Worm (Caenorhabditis elegans) whole organism, mixed stage, embryonic: ENCODE data around the gene W03F9.11.

Experiments
- ceh-39 ChIP-seq: fragments of 150-350 bp; optimal IDR thresholded peaks from 2 replicates; lab custom pipeline; 2014; ENCODE audit warnings: missing biosample characterization, missing genetic modification characterization
- mls-2 ChIP-seq: sonication (generic microtip); optimal IDR thresholded peaks from 2 replicates; lab custom pipeline; 2016; ENCODE audit warnings: mild to moderate bottlenecking, missing genetic modification characterization, moderate library complexity, missing compliant biosample characterization
- unc-62 ChIP-seq: fragments of 150-350 bp; optimal IDR thresholded peaks from 2 replicates; lab custom pipeline; 2014; ENCODE audit warnings: missing biosample characterization, missing genetic modification reagents, missing genetic modification characterization

- TF ChIP-seq mls-2 (tag; lab: Kevin White, UChicago) = no peak
- no peak for TF ChIP-seq unc-62 (GFP tag; lab: Kevin White, UChicago)
- no peak for TF ChIP-seq ceh-39 (tag; lab: Kevin White, UChicago)
These were observed 8.9 kb upstream of the W03F9.11 start for ce11 chrV:150059-150458.
